Worm (Caenorhabditis elegans): Measurements from ENCODE around the gene fbxa-59.

DNA sequence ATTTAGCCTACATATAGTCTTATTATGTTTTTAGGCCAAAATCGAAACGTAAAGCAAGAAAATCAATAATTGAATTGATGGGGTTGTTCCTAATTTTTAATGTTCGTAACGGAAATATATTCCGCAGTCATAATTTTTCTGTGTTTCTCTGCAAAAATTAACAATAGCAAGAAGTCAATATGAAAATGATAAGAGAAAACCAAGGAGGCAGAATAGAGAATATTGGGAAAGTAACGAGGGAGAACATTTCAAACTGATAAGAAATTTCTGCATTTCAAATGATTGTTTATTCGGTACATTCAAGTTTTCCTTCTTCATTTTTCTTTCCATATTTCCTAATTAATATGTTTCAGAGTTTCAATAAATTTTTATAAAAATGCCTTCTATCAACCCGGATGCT, 12.7 kb upstream of the fbxa-59 start, which contains the start of gene fbxa-54:
- TF ChIP-seq ets-4 (GFP tag; optimal IDR thresholded peaks at IDR 0.05) (no peak), zfh-2 (GFP tag; conservative IDR thresholded peaks at IDR 0.05) (no peak), ztf-6 (GFP tag; IDR thresholded peaks at IDR 0.05) (no peak)
